Worm (Caenorhabditis elegans): Measurements from ENCODE around the gene xdh-1.

ce11 chrIV:14391268-14391667 lies 21.4 kb downstream of the xdh-1 start:
- TF ChIP-seq mdl-1 (tag; optimal IDR thresholded peaks at IDR 0.05) (no peak), pha-4 (tag; optimal IDR thresholded peaks at IDR 0.05) (no peak), snpc-4 (tag; optimal IDR thresholded peaks at IDR 0.05) (no peak), zag-1 (tag; optimal IDR thresholded peaks at IDR 0.05) (no peak), ZK546.5 (tag; optimal IDR thresholded peaks at IDR 0.05) (no peak), pqm-1 (tag; optimal IDR thresholded peaks at IDR 0.05) (no peak)
